Fruit fly (Drosophila melanogaster): ENCODE data around the gene CG42821.
"Not testable (repeated sequence)": the region's sequence is repeated elsewhere in the genome, so short reads cannot be mapped to it uniquely, and the experiment has no call there.

The CG42821 gene

DNA sequence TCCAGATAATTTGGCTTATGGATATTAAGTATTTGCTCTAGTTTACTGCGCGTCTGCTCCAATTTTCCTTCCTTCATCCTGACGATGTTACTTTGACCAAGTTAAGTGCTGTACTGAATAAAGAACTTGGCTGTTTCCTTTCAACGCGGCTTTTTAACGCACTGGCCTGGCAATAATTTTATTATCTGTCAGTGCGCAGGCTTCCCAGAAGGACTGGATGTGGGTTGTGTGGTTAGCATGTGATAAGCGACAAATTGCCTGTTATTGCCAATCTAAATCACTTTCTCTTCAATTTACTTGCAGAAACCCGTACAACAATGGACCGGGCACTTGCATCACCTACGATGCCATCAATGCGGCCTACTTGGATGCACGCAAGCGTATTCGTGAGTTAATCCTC, 27.8 kb downstream of the CG42821 start, which contains the start of gene CG14331:
CG14331 (minus strand) TSS at position 101 of the 400 bp plus-strand sequence.
- TF ChIP-seq rgr (GFP tag; optimal IDR thresholded peaks at IDR 0.05), result no peak
- TF ChIP-seq GATAd (GFP tag; optimal IDR thresholded peaks at IDR 0.05), result no peak

DNA sequence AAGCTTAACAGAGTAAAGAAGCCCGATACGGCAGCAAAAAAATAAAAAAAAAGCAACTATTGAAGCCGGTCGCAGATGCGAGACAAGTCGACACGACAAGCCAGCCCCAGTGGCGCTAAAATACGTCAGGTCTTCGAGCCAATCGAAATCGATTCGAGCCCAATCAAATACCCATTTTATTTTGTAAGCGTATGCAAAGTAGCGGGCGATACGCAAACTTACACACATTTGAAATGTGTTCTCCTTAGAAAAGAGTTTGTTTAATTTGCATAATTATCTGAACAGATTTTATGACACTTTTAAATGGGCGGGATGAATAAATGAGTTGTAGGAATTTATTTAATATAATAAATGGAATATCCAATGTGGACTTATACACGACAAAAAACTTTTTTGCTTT, 34.7 kb downstream of the CG42821 start:
- TF ChIP-seq usp (GFP tag; optimal IDR thresholded peaks at IDR 0.05), result no peak
- no peak for TF ChIP-seq jim (GFP tag; optimal IDR thresholded peaks at IDR 0.05)

DNA sequence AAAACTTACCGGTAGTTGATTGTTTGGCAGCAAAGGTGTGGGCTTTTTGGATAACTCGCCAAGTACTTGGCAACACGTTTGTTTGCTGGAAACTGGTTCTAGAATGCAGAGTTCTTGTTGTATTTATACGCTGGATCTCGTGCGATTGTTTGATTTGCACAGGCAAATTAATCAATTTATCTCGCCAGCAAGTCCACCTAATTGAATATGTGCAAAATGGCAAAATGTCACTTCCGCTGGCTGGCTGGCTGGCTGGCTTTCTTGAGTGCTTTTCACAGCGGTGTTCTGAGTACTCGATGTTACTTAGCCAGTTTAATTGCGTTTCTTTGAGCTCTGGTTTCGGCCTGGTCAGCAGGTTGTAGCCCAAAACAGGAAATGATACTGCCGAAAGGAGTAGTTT, 35.9 kb downstream of the CG42821 start, which contains the start of gene Eh:
Eh (minus strand) TSS at position 101 of the 400 bp plus-strand sequence.
- TF ChIP-seq psq (GFP tag; optimal IDR thresholded peaks at IDR 0.05) (no peak), h (GFP tag; optimal IDR thresholded peaks at IDR 0.05) (no peak), Hr78 (GFP tag; optimal IDR thresholded peaks at IDR 0.05) (no peak), pan (optimal IDR thresholded peaks at IDR 0.05) (no peak), Sp1 (GFP tag; optimal IDR thresholded peaks at IDR 0.05) (no peak), rgr (GFP tag; optimal IDR thresholded peaks at IDR 0.05) (no peak), sage (GFP tag; optimal IDR thresholded peaks at IDR 0.05) (no peak), foxo (GFP tag; optimal IDR thresholded peaks at IDR 0.05) (no peak), fru (GFP tag; optimal IDR thresholded peaks at IDR 0.05) (no peak), Jra (GFP tag; optimal IDR thresholded peaks at IDR 0.05) (no peak), Dif (GFP tag; optimal IDR thresholded peaks at IDR 0.05; ENCODE audit: partially characterized antibody) (no peak), CG9705 (GFP tag; optimal IDR thresholded peaks at IDR 0.05) (no peak), ey (GFP tag; optimal IDR thresholded peaks at IDR 0.05) (no peak), OdsH (GFP tag; optimal IDR thresholded peaks at IDR 0.05) (no peak), CrebA (GFP tag; optimal IDR thresholded peaks at IDR 0.05; ENCODE audit: borderline replicate concordance) (no peak), brk (GFP tag; optimal IDR thresholded peaks at IDR 0.05) (no peak), dmrt93B (GFP tag; optimal IDR thresholded peaks at IDR 0.05) (no peak), Rel (GFP tag; optimal IDR thresholded peaks at IDR 0.05) (no peak), Rel (tag; optimal IDR thresholded peaks at IDR 0.05) (no peak), jim (GFP tag; optimal IDR thresholded peaks at IDR 0.05) (no peak), GATAd (GFP tag; optimal IDR thresholded peaks at IDR 0.05) (no peak)

DNA sequence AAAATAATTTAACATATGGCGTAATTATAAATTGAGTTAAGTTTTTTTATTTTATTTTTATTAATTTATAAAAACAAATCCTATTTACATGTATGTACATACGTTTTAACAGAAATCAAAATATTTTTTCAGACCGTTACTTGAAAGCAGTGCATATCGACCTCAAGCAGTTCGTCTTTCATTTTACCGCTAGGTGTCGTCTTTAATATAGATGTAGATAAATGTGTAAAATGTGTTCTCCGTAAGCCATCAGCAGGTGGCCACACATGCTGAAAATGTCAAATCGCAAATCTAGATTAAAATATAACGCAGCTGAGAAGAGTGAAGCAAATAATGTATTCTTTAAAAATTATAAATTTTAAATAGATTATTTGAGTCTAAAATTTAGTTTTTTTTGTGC, 36.5 kb downstream of the CG42821 start:
- TF ChIP-seq lola (GFP tag; optimal IDR thresholded peaks at IDR 0.05) (no peak), Myc (optimal IDR thresholded peaks at IDR 0.05) (peak; percentile 15)

DNA sequence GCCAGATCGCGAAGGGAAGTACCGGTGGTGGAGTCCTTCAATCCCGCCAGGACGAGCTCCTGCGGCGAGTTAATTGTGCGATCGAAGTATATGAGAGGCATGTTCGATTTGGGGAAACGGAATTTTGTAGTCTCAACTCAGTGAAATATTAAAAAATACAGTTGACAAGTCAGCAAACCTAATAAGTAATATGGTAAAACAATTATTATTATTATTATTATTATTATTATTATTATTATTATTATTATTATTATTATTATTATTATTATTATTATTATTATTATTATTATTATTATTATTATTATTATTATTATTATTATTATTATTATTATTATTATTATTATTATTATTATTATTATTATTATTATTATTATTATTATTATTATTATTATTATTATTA, 43.8 kb downstream of the CG42821 start, which contains the start of gene CG14330:
CG14330 (minus strand) TSS at position 101 of the 400 bp plus-strand sequence.
- not testable (repeated sequence) for TF ChIP-seq lola (GFP tag; optimal IDR thresholded peaks at IDR 0.05); HLH106 (tag; optimal IDR thresholded peaks at IDR 0.05); dl (GFP tag; optimal IDR thresholded peaks at IDR 0.05; ENCODE audit: insufficient read depth in 1 of 2, partially characterized antibody in 2 of 2)
